Fruit fly (Drosophila melanogaster): ENCODE data around the gene Lasp.

Lasp gene

dm6 chr3L:16689491-16689890, 22.0 kb downstream of the Lasp start:
- TF ChIP-seq ttk (optimal IDR thresholded peaks at IDR 0.05): no peak
- no peak for TF ChIP-seq h (optimal IDR thresholded peaks at IDR 0.05)
- no peak for TF ChIP-seq insv (optimal IDR thresholded peaks at IDR 0.05)
- no peak for TF ChIP-seq Myc (optimal IDR thresholded peaks at IDR 0.05)
- TF ChIP-seq Sin3A (optimal IDR thresholded peaks at IDR 0.05): no peak
- TF ChIP-seq psq (optimal IDR thresholded peaks at IDR 0.05): no peak

DNA sequence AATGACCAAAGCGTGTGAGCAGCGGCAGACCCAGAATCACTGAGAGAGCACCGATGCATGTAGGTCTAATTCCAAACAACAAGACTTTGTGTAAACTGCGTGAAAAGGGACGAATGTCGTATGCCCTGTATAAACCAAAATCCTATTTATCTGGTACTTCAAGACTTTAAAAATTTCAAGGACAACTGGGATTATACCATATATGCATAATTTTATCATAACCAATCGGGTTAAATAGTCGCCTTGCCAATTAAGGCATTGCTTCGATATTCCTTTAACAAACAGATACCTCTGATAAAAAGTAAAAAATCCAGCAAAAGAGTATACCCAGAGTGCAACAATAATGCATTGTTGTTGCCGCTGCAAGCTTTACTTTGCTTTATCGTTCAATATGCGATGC, 28.5 kb downstream of the Lasp start:
- TF ChIP-seq ttk (optimal IDR thresholded peaks at IDR 0.05) (no peak), Sin3A (optimal IDR thresholded peaks at IDR 0.05) (no peak), insv (optimal IDR thresholded peaks at IDR 0.05) (no peak), Myc (optimal IDR thresholded peaks at IDR 0.05) (no peak), h (optimal IDR thresholded peaks at IDR 0.05) (no peak), psq (optimal IDR thresholded peaks at IDR 0.05) (no peak)

- TF ChIP-seq psq (optimal IDR thresholded peaks at IDR 0.05): no peak
- TF ChIP-seq ttk (optimal IDR thresholded peaks at IDR 0.05): no peak
- TF ChIP-seq Myc (optimal IDR thresholded peaks at IDR 0.05): no peak
- TF ChIP-seq Sin3A (optimal IDR thresholded peaks at IDR 0.05): no peak
- no peak for TF ChIP-seq insv (optimal IDR thresholded peaks at IDR 0.05)
- no peak for TF ChIP-seq h (optimal IDR thresholded peaks at IDR 0.05)
Observed at dm6 chr3L:16682371-16682770, 29.1 kb downstream of the Lasp start.

- no peak for TF ChIP-seq Sin3A (optimal IDR thresholded peaks at IDR 0.05)
- TF ChIP-seq psq (optimal IDR thresholded peaks at IDR 0.05): no peak
- no peak for TF ChIP-seq insv (optimal IDR thresholded peaks at IDR 0.05)
- no peak for TF ChIP-seq ttk (optimal IDR thresholded peaks at IDR 0.05)
- no peak for TF ChIP-seq h (optimal IDR thresholded peaks at IDR 0.05)
- no peak for TF ChIP-seq Myc (optimal IDR thresholded peaks at IDR 0.05)
Observed at dm6 chr3L:16679492-16680120, 31.9 kb downstream of the Lasp start.

- TF ChIP-seq insv (optimal IDR thresholded peaks at IDR 0.05) (no peak), Myc (optimal IDR thresholded peaks at IDR 0.05) (no peak), h (optimal IDR thresholded peaks at IDR 0.05) (no peak), psq (optimal IDR thresholded peaks at IDR 0.05) (no peak), Sin3A (optimal IDR thresholded peaks at IDR 0.05) (no peak), ttk (optimal IDR thresholded peaks at IDR 0.05) (no peak)
Observed at dm6 chr3L:16673367-16674014, 38.0 kb downstream of the Lasp start, which contains the start of the genes zetaCOP and CG13032. TSS of gene zetaCOP (minus strand) at chr3L:16673555. TSS of gene CG13032 (plus strand) at chr3L:16673964.

DNA sequence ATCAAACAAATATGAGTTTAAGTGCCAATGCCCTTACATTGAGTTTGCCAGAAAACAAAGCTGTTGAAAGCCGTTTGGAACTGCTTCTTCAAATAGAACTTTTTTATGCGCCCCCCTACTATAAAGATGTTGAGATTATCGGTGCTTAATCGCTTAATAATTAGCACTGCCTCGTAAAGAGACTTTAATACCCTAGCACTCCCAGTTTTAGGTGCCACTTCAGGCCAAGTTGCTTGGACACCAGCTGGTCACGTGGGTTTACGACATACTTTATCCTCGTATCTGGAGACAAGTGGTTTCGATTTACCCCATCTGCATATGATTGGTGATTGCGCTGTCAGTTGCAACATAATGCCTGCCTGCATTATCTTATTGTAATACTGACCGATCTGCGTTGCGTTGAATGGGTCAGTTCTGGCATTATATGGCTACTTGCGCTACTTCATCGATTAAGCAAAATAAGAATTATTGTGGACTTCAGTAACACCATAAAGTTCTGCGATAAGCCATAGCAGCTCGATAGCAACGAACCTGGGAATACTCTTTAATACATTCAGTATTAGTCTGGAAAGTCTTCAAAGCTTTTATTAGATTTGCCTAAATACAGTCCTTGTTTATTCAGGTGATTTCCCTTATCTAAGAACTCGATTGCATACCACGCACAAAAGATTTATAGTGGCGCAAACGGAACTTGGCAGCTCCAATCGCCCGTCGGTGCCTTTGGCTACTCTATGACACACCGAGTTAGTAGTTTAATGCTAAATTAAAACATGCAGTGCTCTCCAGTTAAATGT, 40.4 kb downstream of the Lasp start:
- TF ChIP-seq insv (optimal IDR thresholded peaks at IDR 0.05) (no peak), ttk (optimal IDR thresholded peaks at IDR 0.05) (no peak), Myc (optimal IDR thresholded peaks at IDR 0.05) (no peak), Sin3A (optimal IDR thresholded peaks at IDR 0.05) (no peak), h (optimal IDR thresholded peaks at IDR 0.05) (no peak), psq (optimal IDR thresholded peaks at IDR 0.05) (no peak)

dm6 chr3L:16670195-16670594, 41.3 kb downstream of the Lasp start:
- TF ChIP-seq Sin3A (optimal IDR thresholded peaks at IDR 0.05): no peak
- no peak for TF ChIP-seq Myc (optimal IDR thresholded peaks at IDR 0.05)
- no peak for TF ChIP-seq insv (optimal IDR thresholded peaks at IDR 0.05)
- no peak for TF ChIP-seq psq (optimal IDR thresholded peaks at IDR 0.05)
- TF ChIP-seq h (optimal IDR thresholded peaks at IDR 0.05): no peak
- no peak for TF ChIP-seq ttk (optimal IDR thresholded peaks at IDR 0.05)

DNA sequence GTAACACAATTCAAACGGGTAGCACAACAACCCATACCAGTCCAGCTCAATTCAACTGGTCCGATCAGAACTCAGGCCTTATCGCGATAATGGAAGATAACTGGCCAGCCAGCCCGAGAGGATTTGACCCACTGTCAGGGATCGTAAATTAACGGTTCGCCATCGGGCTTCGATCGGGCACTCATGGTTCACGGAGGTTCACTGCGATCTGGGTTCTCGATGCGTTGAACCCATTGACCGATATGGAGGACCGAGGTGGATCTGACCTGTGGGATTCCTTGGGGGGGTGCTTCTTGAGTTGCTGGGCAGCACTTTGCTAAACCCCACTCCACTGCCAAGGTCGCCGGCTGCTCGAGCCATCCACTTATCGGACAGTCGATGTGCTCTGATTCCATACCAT, 42.7 kb downstream of the Lasp start:
- TF ChIP-seq Sin3A (optimal IDR thresholded peaks at IDR 0.05): no peak
- no peak for TF ChIP-seq h (optimal IDR thresholded peaks at IDR 0.05)
- TF ChIP-seq ttk (optimal IDR thresholded peaks at IDR 0.05): no peak
- no peak for TF ChIP-seq insv (optimal IDR thresholded peaks at IDR 0.05)
- TF ChIP-seq psq (optimal IDR thresholded peaks at IDR 0.05): no peak
- TF ChIP-seq Myc (optimal IDR thresholded peaks at IDR 0.05): no peak

DNA sequence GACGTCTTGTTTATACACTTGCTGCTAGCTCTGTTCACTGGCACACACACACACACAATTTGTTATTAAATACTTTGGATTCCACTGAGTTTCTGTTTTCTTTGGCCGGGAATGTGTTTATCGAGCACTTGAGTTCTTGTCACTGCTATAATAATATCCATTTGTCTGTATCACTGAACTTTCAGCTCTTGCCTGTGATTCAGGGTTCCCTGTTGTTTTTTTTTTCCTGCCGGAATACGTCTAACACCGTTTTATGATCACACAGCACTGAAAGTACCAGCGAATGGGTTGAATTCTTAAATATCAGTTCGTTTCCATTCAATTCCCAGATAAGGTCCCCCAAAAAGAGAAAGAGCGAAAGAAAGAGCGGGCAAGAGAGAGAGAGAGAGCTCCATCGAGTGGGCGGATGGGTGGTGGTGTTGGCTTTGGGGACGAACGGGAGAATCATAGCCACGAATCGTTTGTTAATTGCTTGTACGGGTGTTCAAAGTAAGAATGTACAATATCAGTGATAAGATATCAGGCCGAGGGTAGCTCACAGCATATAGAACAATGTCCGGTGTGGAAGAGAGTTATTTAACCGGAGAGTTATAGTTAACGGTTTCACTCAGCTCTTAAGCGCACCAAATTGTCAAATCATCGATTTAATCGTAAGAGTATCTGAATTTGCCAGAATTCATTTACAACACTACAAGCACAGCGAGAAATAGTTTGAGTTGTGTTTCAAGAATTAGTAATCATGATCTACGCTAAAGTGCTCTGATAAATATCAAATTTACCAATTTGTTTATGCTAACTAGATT, 43.6 kb downstream of the Lasp start, which contains the start of gene Galphaf:
Gene Galphaf (minus strand): TSS at position 272 of the 803 bp plus-strand sequence.
- TF ChIP-seq h (optimal IDR thresholded peaks at IDR 0.05) (no peak), ttk (optimal IDR thresholded peaks at IDR 0.05) (no peak), Sin3A (optimal IDR thresholded peaks at IDR 0.05) (no peak), insv (optimal IDR thresholded peaks at IDR 0.05) (no peak), psq (optimal IDR thresholded peaks at IDR 0.05) (no peak), Myc (optimal IDR thresholded peaks at IDR 0.05) (no peak)

DNA sequence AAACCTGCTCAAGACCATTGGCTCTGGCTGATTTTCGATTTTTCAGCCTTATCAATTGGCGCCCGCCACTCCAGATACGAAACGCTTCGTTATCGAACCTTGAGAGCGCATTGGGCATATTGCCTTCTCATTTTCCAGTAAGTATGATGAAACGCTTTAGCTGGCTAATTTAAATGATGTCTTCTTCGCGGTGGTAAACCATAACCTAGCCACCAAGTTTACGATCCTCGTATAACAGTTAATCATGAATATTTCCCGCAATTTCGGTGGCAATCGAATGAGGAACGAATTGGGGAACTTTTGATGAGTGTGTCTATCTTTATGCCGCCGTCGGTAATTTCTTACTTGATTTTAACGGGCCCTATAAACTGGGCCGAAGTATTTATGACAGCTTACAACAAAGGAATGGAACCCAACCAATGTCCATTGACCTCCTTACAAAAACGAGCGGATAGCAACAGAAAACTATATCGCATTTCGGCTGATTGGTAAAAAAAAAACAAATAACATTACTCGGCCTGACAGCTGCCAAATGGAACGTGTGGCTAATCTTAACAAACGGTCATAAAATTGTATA, 45.0 kb downstream of the Lasp start:
- TF ChIP-seq insv (optimal IDR thresholded peaks at IDR 0.05): no peak
- TF ChIP-seq psq (optimal IDR thresholded peaks at IDR 0.05): no peak
- TF ChIP-seq ttk (optimal IDR thresholded peaks at IDR 0.05): no peak
- TF ChIP-seq h (optimal IDR thresholded peaks at IDR 0.05): no peak
- no peak for TF ChIP-seq Myc (optimal IDR thresholded peaks at IDR 0.05)
- no peak for TF ChIP-seq Sin3A (optimal IDR thresholded peaks at IDR 0.05)

- TF ChIP-seq h (optimal IDR thresholded peaks at IDR 0.05) (no peak), Sin3A (optimal IDR thresholded peaks at IDR 0.05) (no peak), psq (optimal IDR thresholded peaks at IDR 0.05) (no peak), Myc (optimal IDR thresholded peaks at IDR 0.05) (no peak), ttk (optimal IDR thresholded peaks at IDR 0.05) (no peak), insv (optimal IDR thresholded peaks at IDR 0.05) (no peak)
Observed at dm6 chr3L:16664146-16664722, 47.2 kb downstream of the Lasp start.

Measured in Kc167 (cell line).